Fruit fly (Drosophila melanogaster) S2 (cell line): ENCODE data around the gene CG15731.

Experiments used
- CG8478 ChIP-seq: fragments of >200 bp; optimal IDR thresholded peaks from 2 replicates; lab custom pipeline; 2018
- CTCF ChIP-seq, 2 experiments: fragments of >200 bp; optimal IDR thresholded peaks; 2 replicates each; lab custom pipeline; 2018

dm6 chrX:12469778-12470177, 12.2 kb upstream of the CG15731 start:
- no peak for TF ChIP-seq CG8478 (lab: Kevin White, UChicago)
- TF ChIP-seq CTCF (optimal IDR thresholded peaks at IDR 0.05; lab: Kevin White, UChicago): no peak
